Worm (Caenorhabditis elegans) whole organism, young adult: ENCODE measurements around the gene AC3.5.

Source experiments
- B0035.1 ChIP-seq: sonication (generic microtip); optimal IDR thresholded peaks from 2 replicates; lab custom pipeline; 2016; ENCODE audit warnings: missing genetic modification characterization, mild to moderate bottlenecking, missing compliant biosample characterization, missing genotype, missing genetic modification reagents
- B0261.1 ChIP-seq: sonication (generic microtip); optimal IDR thresholded peaks from 2 replicates; lab custom pipeline; 2016; ENCODE audit warnings: mild to moderate bottlenecking, missing genetic modification characterization, moderate library complexity, missing compliant biosample characterization
- C06A6.2 ChIP-seq: fragments of 200-800 bp; sonication (Bioruptor generic); conservative IDR thresholded peaks from 2 replicates; pipeline ENCODE4 v1.3.6; 2022; ENCODE audit warnings: missing genetic modification characterization, missing compliant biosample characterization
- F37B4.10 ChIP-seq: fragments of 200-800 bp; sonication (Bioruptor generic); IDR thresholded peaks from 2 replicates; pipeline ENCODE4 v1.3.6; 2022; ENCODE audit warnings: missing genetic modification characterization, missing compliant biosample characterization
- F52B5.7 ChIP-seq: sonication (generic microtip); optimal IDR thresholded peaks from 2 replicates; lab custom pipeline; 2016; ENCODE audit warnings: mild to moderate bottlenecking, missing genetic modification characterization, missing compliant biosample characterization
- K11D2.4 ChIP-seq: fragments of 200-800 bp; sonication (Bioruptor generic); IDR thresholded peaks from 2 replicates; pipeline ENCODE4 v1.3.6; 2022; ENCODE audit warnings: missing genetic modification reagents, missing genetic modification characterization, missing compliant biosample characterization
- K12H6.12 ChIP-seq: fragments of 200-800 bp; sonication (Bioruptor generic); optimal IDR thresholded peaks from 2 replicates; lab custom pipeline; 2018; ENCODE audit warnings: mild to moderate bottlenecking, missing genetic modification characterization, missing compliant biosample characterization
- atf-7 ChIP-seq: sonication (generic microtip); optimal IDR thresholded peaks from 2 replicates; lab custom pipeline; 2017; ENCODE audit warnings: mild to moderate bottlenecking, missing genetic modification characterization, missing compliant biosample characterization
- bed-2 ChIP-seq: fragments of 200-800 bp; sonication (Bioruptor generic); IDR thresholded peaks from 2 replicates; pipeline ENCODE4 v1.3.6; 2022; ENCODE audit warnings: missing genetic modification reagents, missing genetic modification characterization, missing compliant biosample characterization
- cebp-1 ChIP-seq, 2 experiments: fragments of 200-800 bp in 1 of 2; sonication (Bioruptor generic) in 1 of 2; sonication (generic microtip) in 1 of 2; IDR thresholded peaks in 1 of 2; optimal IDR thresholded peaks in 1 of 2; 2 replicates each; pipeline versions ENCODE4 v1.3.6 to Lab custom; 2017 to 2022; ENCODE audit warnings: missing compliant biosample characterization in 2 of 2, missing genetic modification characterization in 2 of 2, mild to moderate bottlenecking in 1 of 2, missing genetic modification reagents in 1 of 2, moderate library complexity in 1 of 2
- ceh-100 ChIP-seq: fragments of 200-800 bp; sonication (Bioruptor generic); IDR thresholded peaks from 2 replicates; pipeline ENCODE4 v1.3.6; 2022; ENCODE audit warnings: missing genetic modification reagents, missing genetic modification characterization, missing compliant biosample characterization
- chd-7 ChIP-seq: sonication (generic microtip); optimal IDR thresholded peaks from 2 replicates; lab custom pipeline; 2016; ENCODE audit warnings: mild to moderate bottlenecking, missing genetic modification characterization, moderate library complexity, missing compliant biosample characterization
- dox-1 ChIP-seq: fragments of 200-800 bp; sonication (Bioruptor generic); IDR thresholded peaks from 2 replicates; pipeline ENCODE4 v1.3.6; 2022; ENCODE audit warnings: missing genetic modification reagents, missing genetic modification characterization, missing compliant biosample characterization
- ets-4 ChIP-seq: fragments of 200-800 bp; sonication (Bioruptor generic); optimal IDR thresholded peaks from 2 replicates; lab custom pipeline; 2018; ENCODE audit warnings: mild to moderate bottlenecking, missing genetic modification characterization, missing compliant biosample characterization
- hlh-12 ChIP-seq: sonication (generic microtip); optimal IDR thresholded peaks from 2 replicates; lab custom pipeline; 2016; ENCODE audit warnings: missing genetic modification characterization, missing compliant biosample characterization
- hmg-1.2 ChIP-seq: fragments of 200-800 bp; sonication (Bioruptor generic); IDR thresholded peaks from 2 replicates; pipeline ENCODE4 v1.3.6; 2022; ENCODE audit warnings: missing genetic modification reagents, missing genetic modification characterization, missing compliant biosample characterization
- hmg-20 ChIP-seq: fragments of 200-800 bp; sonication (Bioruptor generic); IDR thresholded peaks from 2 replicates; pipeline ENCODE4 v1.3.6; 2022; ENCODE audit warnings: missing genetic modification reagents, missing genetic modification characterization, missing compliant biosample characterization
- hrde-1 ChIP-seq: sonication (generic microtip); optimal IDR thresholded peaks from 2 replicates; lab custom pipeline; 2016; ENCODE audit warnings: missing genetic modification characterization, mild to moderate bottlenecking, missing compliant biosample characterization, moderate library complexity, missing genotype, missing genetic modification reagents, borderline replicate concordance
- let-607 ChIP-seq, 2 experiments: fragments of 200-800 bp in 1 of 2; sonication (Bioruptor generic) in 1 of 2; sonication (generic microtip) in 1 of 2; optimal IDR thresholded peaks; 2 replicates each; lab custom pipeline; 2016 to 2018; ENCODE audit warnings: mild to moderate bottlenecking in 2 of 2, missing compliant biosample characterization in 2 of 2, missing genetic modification characterization in 2 of 2, moderate library complexity in 2 of 2, missing genotype in 1 of 2
- lin-35 ChIP-seq, 3 experiments: fragments of 150-350 bp in 2 of 3; sonication (generic microtip) in 1 of 3; optimal IDR thresholded peaks; 2 replicates each; lab custom pipeline; 2014 to 2018; ENCODE audit warnings: missing biosample characterization in 3 of 3, missing genetic modification characterization in 3 of 3, missing genetic modification reagents in 3 of 3
- lin-40 ChIP-seq: sonication (generic microtip); optimal IDR thresholded peaks from 2 replicates; lab custom pipeline; 2016; ENCODE audit warnings: missing genetic modification characterization, mild to moderate bottlenecking, missing compliant biosample characterization, missing genotype, missing genetic modification reagents
- lin-54 ChIP-seq: fragments of 200-800 bp; sonication (Bioruptor generic); optimal IDR thresholded peaks from 2 replicates; lab custom pipeline; 2018; ENCODE audit warnings: mild to moderate bottlenecking, missing genetic modification characterization, missing compliant biosample characterization
- lir-1 ChIP-seq: fragments of 200-800 bp; sonication (Bioruptor generic); conservative IDR thresholded peaks from 2 replicates; pipeline ENCODE4 v1.3.6; 2022; ENCODE audit warnings: missing genetic modification reagents, missing genetic modification characterization, missing compliant biosample characterization
- madf-10 ChIP-seq: sonication (generic microtip); optimal IDR thresholded peaks from 2 replicates; lab custom pipeline; 2016; ENCODE audit warnings: mild to moderate bottlenecking, missing genetic modification characterization, missing compliant biosample characterization
- madf-6 ChIP-seq: fragments of 200-800 bp; sonication (Bioruptor generic); IDR thresholded peaks from 2 replicates; pipeline ENCODE4 v1.3.6; 2022; ENCODE audit warnings: missing genetic modification reagents, missing genetic modification characterization, missing compliant biosample characterization
- mel-28 ChIP-seq: sonication (generic microtip); optimal IDR thresholded peaks from 2 replicates; lab custom pipeline; 2016; ENCODE audit warnings: borderline replicate concordance, mild to moderate bottlenecking, missing genetic modification characterization, missing compliant biosample characterization
- mxl-1 ChIP-seq: sonication (generic microtip); optimal IDR thresholded peaks from 2 replicates; lab custom pipeline; 2016; ENCODE audit warnings: missing genetic modification characterization, missing compliant biosample characterization
- pha-4 ChIP-seq: fragments of 150-350 bp; sonication (generic microtip); optimal IDR thresholded peaks from 2 replicates; lab custom pipeline; 2014; ENCODE audit warnings: missing biosample characterization, missing genetic modification reagents, missing genetic modification characterization
- rcor-1 ChIP-seq: fragments of 200-800 bp; sonication (Bioruptor generic); IDR thresholded peaks from 2 replicates; pipeline ENCODE4 v1.3.6; 2022; ENCODE audit warnings: missing genetic modification reagents, missing genetic modification characterization, missing compliant biosample characterization
- repo-1 ChIP-seq: sonication (generic microtip); optimal IDR thresholded peaks from 2 replicates; lab custom pipeline; 2017; ENCODE audit warnings: mild to moderate bottlenecking, missing genetic modification characterization, missing compliant biosample characterization
- sdz-38 ChIP-seq: sonication (generic microtip); optimal IDR thresholded peaks from 2 replicates; lab custom pipeline; 2016; ENCODE audit warnings: missing genotype, missing genetic modification characterization, missing compliant biosample characterization
- snpc-1.1 ChIP-seq: sonication (generic microtip); optimal IDR thresholded peaks from 2 replicates; lab custom pipeline; 2017; ENCODE audit warnings: missing genetic modification characterization, mild to moderate bottlenecking, missing compliant biosample characterization, antibody characterized with exemption, moderate library complexity, missing genotype, missing genetic modification reagents; ENCODE audit not compliant: insufficient read depth
- snpc-1.3 ChIP-seq: sonication (generic microtip); optimal IDR thresholded peaks from 2 replicates; lab custom pipeline; 2017; ENCODE audit warnings: missing genetic modification characterization, mild to moderate bottlenecking, missing compliant biosample characterization, antibody characterized with exemption, moderate library complexity, missing genotype, missing genetic modification reagents; ENCODE audit not compliant: insufficient read depth
- snpc-4 ChIP-seq, 5 experiments: fragments of 150-350 bp in 1 of 5; sonication (generic microtip) in 4 of 5; optimal IDR thresholded peaks; 2 replicates each; lab custom pipeline; 2014 to 2018; ENCODE audit warnings: missing genetic modification characterization in 5 of 5, missing biosample characterization in 3 of 5, antibody characterized with exemption in 2 of 5, mild to moderate bottlenecking in 2 of 5, missing compliant biosample characterization in 2 of 5, missing genotype in 2 of 5, moderate library complexity in 2 of 5, missing genetic modification reagents in 1 of 5
- tbp1 ChIP-seq: fragments of 200-800 bp; sonication (Bioruptor generic); optimal IDR thresholded peaks from 2 replicates; lab custom pipeline; 2018; ENCODE audit warnings: mild to moderate bottlenecking, missing genetic modification characterization, missing compliant biosample characterization
- tbx-9 ChIP-seq: sonication (generic microtip); optimal IDR thresholded peaks from 2 replicates; lab custom pipeline; 2016; ENCODE audit warnings: borderline replicate concordance, missing genetic modification characterization, inconsistent platforms, missing compliant biosample characterization
- zim-3 ChIP-seq: sonication (generic microtip); optimal IDR thresholded peaks from 2 replicates; lab custom pipeline; 2017; ENCODE audit warnings: mild to moderate bottlenecking, missing genetic modification characterization, moderate library complexity, missing compliant biosample characterization
- ztf-25 ChIP-seq: fragments of 200-800 bp; sonication (Bioruptor generic); IDR thresholded peaks from 2 replicates; pipeline ENCODE4 v1.3.6; 2022; ENCODE audit warnings: missing genetic modification reagents, missing genetic modification characterization, missing compliant biosample characterization
- ztf-28 ChIP-seq: fragments of 200-800 bp; sonication (Bioruptor generic); IDR thresholded peaks from 2 replicates; pipeline ENCODE4 v1.3.6; 2022; ENCODE audit warnings: missing genetic modification reagents, missing genetic modification characterization, missing compliant biosample characterization
- ztf-6 ChIP-seq: fragments of 200-800 bp; sonication (Bioruptor generic); IDR thresholded peaks from 2 replicates; pipeline ENCODE4 v1.3.6; 2022; ENCODE audit warnings: missing genetic modification reagents, missing genetic modification characterization, missing compliant biosample characterization

Gene AC3.5

DNA sequence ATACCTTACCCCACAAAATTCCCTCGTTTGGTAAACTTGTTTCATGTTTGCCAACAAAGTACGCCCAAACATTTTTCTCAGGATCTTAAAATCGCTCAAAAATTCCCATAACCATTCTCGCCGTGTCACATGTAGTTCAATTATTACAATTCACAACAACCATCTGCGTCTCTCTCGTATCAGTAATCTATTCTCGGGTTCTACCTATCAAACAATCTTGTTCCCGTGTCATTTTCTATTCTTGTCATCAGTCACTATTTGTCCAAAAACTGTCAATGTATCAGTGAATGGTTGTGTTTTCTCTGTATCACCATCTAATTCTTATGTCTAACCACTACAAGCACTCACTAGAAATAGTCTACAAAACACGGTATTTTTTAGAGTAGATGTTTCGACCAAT is 17.1 kb upstream of the AC3.5 start (continued):
- TF ChIP-seq lin-40 (tag; lab: Kevin White, UChicago) = peak; percentile 35
- no peak for TF ChIP-seq K12H6.12 (tag; lab: Kevin White, UChicago)
- no peak for TF ChIP-seq hmg-20 (GFP tag; lab: Robert Waterston, UW)
- no peak for TF ChIP-seq pha-4 (tag; lab: Kevin White, UChicago)
- no peak for TF ChIP-seq B0035.1 (tag; lab: Kevin White, UChicago)
- TF ChIP-seq hmg-1.2 (GFP tag; lab: Robert Waterston, UW) = peak; percentile 67
- no peak for TF ChIP-seq ztf-25 (GFP tag; lab: Robert Waterston, UW)
- peak; percentile 4 for TF ChIP-seq atf-7
- TF ChIP-seq ztf-28 (GFP tag; lab: Robert Waterston, UW) = no peak
- TF ChIP-seq tbp1 (GFP tag; lab: Kevin White, UChicago) = peak; percentile 30
- TF ChIP-seq cebp-1 (GFP tag; IDR thresholded peaks at IDR 0.05; lab: Robert Waterston, UW) = no peak
- TF ChIP-seq cebp-1 (tag; optimal IDR thresholded peaks at IDR 0.05; lab: Kevin White, UChicago) = no peak
- peak; percentile 3 for TF ChIP-seq madf-10 (tag; lab: Kevin White, UChicago)
- peak; percentile 93 to 94 for TF ChIP-seq let-607 (tag; optimal IDR thresholded peaks at IDR 0.05; lab: Kevin White, UChicago)
- TF ChIP-seq rcor-1 (GFP tag; lab: Robert Waterston, UW) = no peak
- TF ChIP-seq snpc-4 (GFP tag; optimal IDR thresholded peaks at IDR 0.05; lab: Kevin White, UChicago) = no peak
- no peak for TF ChIP-seq snpc-4 (tag; optimal IDR thresholded peaks at IDR 0.05; lab: Kevin White, UChicago)
- TF ChIP-seq ztf-6 (GFP tag; lab: Robert Waterston, UW) = no peak
- no peak for TF ChIP-seq snpc-1.1
- no peak for TF ChIP-seq tbx-9 (tag; lab: Kevin White, UChicago)
- TF ChIP-seq F52B5.7 (tag; lab: Kevin White, UChicago) = no peak
- no peak for TF ChIP-seq C06A6.2 (GFP tag; lab: Robert Waterston, UW)
- TF ChIP-seq lin-54 = peak; percentile 28
- no peak; the same call in 1 of the 2 replicates for TF ChIP-seq dox-1 (GFP tag; lab: Robert Waterston, UW)
- no peak for TF ChIP-seq K11D2.4 (GFP tag; lab: Robert Waterston, UW)
- TF ChIP-seq F37B4.10 = 0 out of 2 replicates have a peak, but pooled peaks have one; percentile 33
- no peak for TF ChIP-seq lin-35 (GFP tag; optimal IDR thresholded peaks at IDR 0.05; lab: Kevin White, UChicago)
- TF ChIP-seq chd-7 = peak; percentile 28
- peak; percentile 8 for TF ChIP-seq ets-4 (GFP tag; lab: Kevin White, UChicago)
- TF ChIP-seq hlh-12 (tag; lab: Kevin White, UChicago) = no peak
- TF ChIP-seq lir-1 (GFP tag; lab: Robert Waterston, UW) = no peak
- TF ChIP-seq repo-1 (tag; lab: Kevin White, UChicago) = no peak

ce11 chrV:10371951-10372350 is 16.4 kb upstream of the AC3.5 start, which contains the start of gene ugt-49:
Gene ugt-49 (plus strand): TSS chrV:10372321.
- TF ChIP-seq mel-28 (tag; lab: Kevin White, UChicago) (no peak), mxl-1 (tag; lab: Kevin White, UChicago) (no peak), sdz-38 (tag; lab: Kevin White, UChicago) (no peak), B0261.1 (tag; lab: Kevin White, UChicago) (no peak), madf-6 (GFP tag; lab: Robert Waterston, UW) (no peak), snpc-4 (GFP tag; optimal IDR thresholded peaks at IDR 0.05; lab: Kevin White, UChicago) (no peak), snpc-4 (tag; optimal IDR thresholded peaks at IDR 0.05; lab: Kevin White, UChicago) (no peak), snpc-1.3 (tag; lab: Kevin White, UChicago) (no peak), hmg-1.2 (GFP tag; lab: Robert Waterston, UW) (no peak), ztf-25 (GFP tag; lab: Robert Waterston, UW) (no peak), bed-2 (no peak), ceh-100 (GFP tag; lab: Robert Waterston, UW) (no peak), ztf-28 (GFP tag; lab: Robert Waterston, UW) (no peak), zim-3 (tag; lab: Kevin White, UChicago) (no peak), hrde-1 (tag; lab: Kevin White, UChicago) (no peak), K11D2.4 (GFP tag; lab: Robert Waterston, UW) (no peak)
- TF ChIP-seq, all 124 proteins: peak for 0
